Worm (Caenorhabditis elegans) whole organism, L3 larva: ENCODE measurements around the gene ZK1290.5.

Experiments used
- R02D3.7 ChIP-seq: fragments of 150-350 bp; optimal IDR thresholded peaks from 2 replicates; lab custom pipeline; 2014; ENCODE audit warnings: missing biosample characterization, missing genetic modification characterization
- ZK546.5 ChIP-seq: sonication (generic microtip); optimal IDR thresholded peaks from 2 replicates; lab custom pipeline; 2017; ENCODE audit warnings: missing biosample characterization, missing genetic modification characterization
- aly-2 ChIP-seq: fragments of 150-350 bp; optimal IDR thresholded peaks from 2 replicates; lab custom pipeline; 2014; ENCODE audit warnings: missing biosample characterization, missing genetic modification characterization
- ama-1 ChIP-seq: fragments of 150-350 bp; optimal IDR thresholded peaks from 2 replicates; lab custom pipeline; 2018
- ceh-16 ChIP-seq: sonication (generic microtip); optimal IDR thresholded peaks from 2 replicates; lab custom pipeline; 2017; ENCODE audit warnings: missing biosample characterization, missing genetic modification characterization
- ceh-82 ChIP-seq: fragments of 150-350 bp; optimal IDR thresholded peaks from 2 replicates; lab custom pipeline; 2014; ENCODE audit warnings: missing biosample characterization, missing genetic modification characterization
- daf-12 ChIP-seq: fragments of 150-350 bp; optimal IDR thresholded peaks from 2 replicates; lab custom pipeline; 2014; ENCODE audit warnings: missing biosample characterization, missing genetic modification reagents, missing genetic modification characterization
- egl-27 ChIP-seq: sonication (generic microtip); optimal IDR thresholded peaks from 4 replicates; lab custom pipeline; 2017; ENCODE audit warnings: missing biosample characterization, missing genetic modification reagents, missing genetic modification characterization
- egl-5 ChIP-seq: fragments of 150-350 bp; optimal IDR thresholded peaks from 2 replicates; lab custom pipeline; 2017; ENCODE audit warnings: missing biosample characterization, missing genetic modification reagents, missing genetic modification characterization, inconsistent platforms
- elt-1 ChIP-seq: fragments of 150-350 bp; optimal IDR thresholded peaks from 2 replicates; lab custom pipeline; 2014; ENCODE audit warnings: missing biosample characterization, missing genetic modification characterization
- elt-2 ChIP-seq: sonication (generic microtip); optimal IDR thresholded peaks from 2 replicates; lab custom pipeline; 2016; ENCODE audit warnings: missing genetic modification reagents, mild to moderate bottlenecking, missing genetic modification characterization, missing compliant biosample characterization
- elt-3 ChIP-seq, 3 experiments: fragments of 150-350 bp in 1 of 3; sonication (generic microtip) in 2 of 3; optimal IDR thresholded peaks; 2 replicates in 2 of 3; 4 replicates in 1 of 3; lab custom pipeline; 2014 to 2017; ENCODE audit warnings: missing biosample characterization in 3 of 3, missing genetic modification characterization in 3 of 3
- eor-1 ChIP-seq, 2 experiments: fragments of 150-350 bp; optimal IDR thresholded peaks; 2 replicates each; lab custom pipeline; 2014 to 2018; ENCODE audit warnings: missing biosample characterization in 2 of 2, missing genetic modification characterization in 2 of 2
- fkh-10 ChIP-seq: sonication (generic microtip); optimal IDR thresholded peaks from 2 replicates; lab custom pipeline; 2017; ENCODE audit warnings: missing biosample characterization, missing genetic modification reagents, missing genetic modification characterization
- fkh-2 ChIP-seq: fragments of 150-350 bp; optimal IDR thresholded peaks from 2 replicates; lab custom pipeline; 2014; ENCODE audit warnings: missing biosample characterization, missing genetic modification reagents, missing genetic modification characterization
- fos-1 ChIP-seq: fragments of 150-350 bp; optimal IDR thresholded peaks from 2 replicates; lab custom pipeline; 2014; ENCODE audit warnings: missing biosample characterization, missing genetic modification characterization
- hmg-11 ChIP-seq: sonication (generic microtip); optimal IDR thresholded peaks from 2 replicates; lab custom pipeline; 2016; ENCODE audit warnings: missing genetic modification characterization, missing compliant biosample characterization
- jun-1 ChIP-seq: fragments of 150-350 bp; optimal IDR thresholded peaks from 2 replicates; lab custom pipeline; 2014; ENCODE audit warnings: missing biosample characterization, missing genetic modification reagents, missing genetic modification characterization
- lin-15B ChIP-seq: fragments of 150-350 bp; optimal IDR thresholded peaks from 2 replicates; lab custom pipeline; 2014; ENCODE audit warnings: missing biosample characterization, missing genetic modification characterization
- lin-39 ChIP-seq: fragments of 150-350 bp; optimal IDR thresholded peaks from 2 replicates; lab custom pipeline; 2018; ENCODE audit warnings: missing biosample characterization, missing genetic modification reagents, missing genetic modification characterization
- lsy-12 ChIP-seq: sonication (generic microtip); optimal IDR thresholded peaks from 2 replicates; lab custom pipeline; 2016; ENCODE audit warnings: mild to moderate bottlenecking, missing genetic modification characterization, missing compliant biosample characterization
- mdl-1 ChIP-seq: fragments of 150-350 bp; optimal IDR thresholded peaks from 2 replicates; lab custom pipeline; 2014; ENCODE audit warnings: missing biosample characterization, missing genetic modification characterization
- mml-1 ChIP-seq: fragments of 150-350 bp; sonication (generic microtip); optimal IDR thresholded peaks from 3 replicates; lab custom pipeline; 2014; ENCODE audit warnings: missing biosample characterization, missing genetic modification characterization
- nfya-1 ChIP-seq: sonication (generic microtip); optimal IDR thresholded peaks from 2 replicates; lab custom pipeline; 2017; ENCODE audit warnings: missing genetic modification characterization, mild to moderate bottlenecking, missing compliant biosample characterization, antibody characterized with exemption, moderate library complexity; ENCODE audit not compliant: insufficient read depth
- nhr-11 ChIP-seq: fragments of 150-350 bp; optimal IDR thresholded peaks from 2 replicates; lab custom pipeline; 2014; ENCODE audit warnings: missing biosample characterization, missing genetic modification characterization
- nhr-12 ChIP-seq: fragments of 150-350 bp; optimal IDR thresholded peaks from 2 replicates; lab custom pipeline; 2014; ENCODE audit warnings: missing biosample characterization, missing genetic modification characterization
- nhr-23 ChIP-seq: fragments of 150-350 bp; optimal IDR thresholded peaks from 2 replicates; lab custom pipeline; 2014; ENCODE audit warnings: missing biosample characterization, missing genetic modification reagents, missing genetic modification characterization
- nhr-237 ChIP-seq: fragments of 150-350 bp; optimal IDR thresholded peaks from 2 replicates; lab custom pipeline; 2014; ENCODE audit warnings: missing biosample characterization, missing genetic modification characterization
- nhr-25 ChIP-seq: sonication (generic microtip); optimal IDR thresholded peaks from 2 replicates; lab custom pipeline; 2017; ENCODE audit warnings: missing biosample characterization, missing genetic modification characterization
- nhr-28 ChIP-seq: fragments of 150-350 bp; optimal IDR thresholded peaks from 2 replicates; lab custom pipeline; 2014; ENCODE audit warnings: missing biosample characterization, missing genetic modification characterization
- nhr-43 ChIP-seq: sonication (generic microtip); optimal IDR thresholded peaks from 2 replicates; lab custom pipeline; 2016; ENCODE audit warnings: mild to moderate bottlenecking, missing genetic modification characterization, missing compliant biosample characterization; ENCODE audit not compliant: poor library complexity, severe bottlenecking
- nhr-67 ChIP-seq: fragments of 150-350 bp; optimal IDR thresholded peaks from 2 replicates; lab custom pipeline; 2014; ENCODE audit warnings: missing biosample characterization, missing genetic modification characterization
- nhr-76 ChIP-seq: fragments of 150-350 bp; sonication (generic microtip); optimal IDR thresholded peaks from 5 replicates; lab custom pipeline; 2014; ENCODE audit warnings: missing biosample characterization, missing genetic modification characterization
- nhr-77 ChIP-seq: fragments of 150-350 bp; optimal IDR thresholded peaks from 2 replicates; lab custom pipeline; 2014; ENCODE audit warnings: missing biosample characterization, missing genetic modification characterization
- pha-4 ChIP-seq: fragments of 150-350 bp; optimal IDR thresholded peaks from 2 replicates; lab custom pipeline; 2014; ENCODE audit warnings: missing biosample characterization, missing genetic modification reagents, missing genetic modification characterization
- pqm-1 ChIP-seq: fragments of 150-350 bp; optimal IDR thresholded peaks from 2 replicates; lab custom pipeline; 2017; ENCODE audit warnings: missing biosample characterization, missing genetic modification characterization, inconsistent platforms
- sea-2 ChIP-seq: fragments of 150-350 bp; sonication (generic microtip); optimal IDR thresholded peaks from 4 replicates; lab custom pipeline; 2014; ENCODE audit warnings: missing biosample characterization, missing genetic modification reagents, missing genetic modification characterization
- skn-1 ChIP-seq: fragments of 150-350 bp; optimal IDR thresholded peaks from 2 replicates; lab custom pipeline; 2014; ENCODE audit warnings: missing biosample characterization, missing genetic modification characterization
- snpc-4 ChIP-seq: fragments of 150-350 bp; optimal IDR thresholded peaks from 2 replicates; lab custom pipeline; 2014; ENCODE audit warnings: missing biosample characterization, missing genetic modification characterization
- tbx-2 ChIP-seq: sonication (generic microtip); optimal IDR thresholded peaks from 2 replicates; lab custom pipeline; 2016; ENCODE audit warnings: mild to moderate bottlenecking, missing genetic modification characterization, missing compliant biosample characterization
- unc-62 ChIP-seq: fragments of 150-350 bp; sonication (generic microtip); optimal IDR thresholded peaks from 4 replicates; lab custom pipeline; 2014; ENCODE audit warnings: missing biosample characterization, missing genetic modification reagents, missing genetic modification characterization
- zag-1 ChIP-seq: fragments of 150-350 bp; optimal IDR thresholded peaks from 2 replicates; lab custom pipeline; 2014; ENCODE audit warnings: missing biosample characterization, missing genetic modification characterization
- ztf-11 ChIP-seq: fragments of 150-350 bp; optimal IDR thresholded peaks from 2 replicates; lab custom pipeline; 2014; ENCODE audit warnings: missing biosample characterization, missing genetic modification characterization
- ztf-4 ChIP-seq: fragments of 150-350 bp; optimal IDR thresholded peaks from 2 replicates; lab custom pipeline; 2014; ENCODE audit warnings: missing biosample characterization, missing genetic modification characterization

Gene ZK1290.5

ce11 chrII:7543808-7544207, 14.4 kb downstream of the ZK1290.5 start, which contains the start of gene rol-8:
Gene rol-8 (plus strand): TSS chrII:7544108.
- TF ChIP-seq fos-1 (tag; lab: Kevin White, UChicago): no peak
- TF ChIP-seq skn-1 (tag; lab: Kevin White, UChicago): no peak
- TF ChIP-seq nhr-76 (tag; lab: Kevin White, UChicago): no peak
- no peak for TF ChIP-seq elt-1 (tag; lab: Kevin White, UChicago)
- no peak for TF ChIP-seq ama-1 (lab: Kevin White, UChicago)
- no peak for TF ChIP-seq aly-2 (tag; lab: Kevin White, UChicago)
- TF ChIP-seq lin-15B (tag; lab: Kevin White, UChicago): no peak
- no peak for TF ChIP-seq snpc-4 (tag; lab: Kevin White, UChicago)
- TF ChIP-seq nhr-237 (tag; lab: Kevin White, UChicago): no peak
- no peak for TF ChIP-seq nfya-1 (tag; lab: Kevin White, UChicago)
- TF ChIP-seq fkh-2 (tag; lab: Kevin White, UChicago): no peak
- no peak for TF ChIP-seq ceh-16 (tag; lab: Kevin White, UChicago)
- no peak for TF ChIP-seq nhr-43 (tag; lab: Kevin White, UChicago)
- TF ChIP-seq nhr-28 (tag; lab: Kevin White, UChicago): no peak
- no peak for TF ChIP-seq nhr-77 (tag; lab: Kevin White, UChicago)
- no peak for TF ChIP-seq nhr-23
- no peak for TF ChIP-seq ztf-11 (tag; lab: Kevin White, UChicago)
- no peak for TF ChIP-seq pha-4 (tag; lab: Kevin White, UChicago)
- no peak for TF ChIP-seq lsy-12

ce11 chrII:7544782-7545181, 15.3 kb downstream of the ZK1290.5 start:
- peak; percentile 51 for TF ChIP-seq nhr-43 (tag; lab: Kevin White, UChicago)
- TF ChIP-seq nhr-28 (tag; lab: Kevin White, UChicago): no peak
- no peak for TF ChIP-seq nfya-1 (tag; lab: Kevin White, UChicago)
- TF ChIP-seq tbx-2 (tag; lab: Kevin White, UChicago): no peak
- TF ChIP-seq snpc-4 (tag; lab: Kevin White, UChicago): no peak
- no peak for TF ChIP-seq egl-27
- TF ChIP-seq egl-5 (tag; lab: Kevin White, UChicago): no peak
- TF ChIP-seq nhr-25 (tag; lab: Kevin White, UChicago): no peak
- TF ChIP-seq pha-4 (tag; lab: Kevin White, UChicago): no peak
- TF ChIP-seq ceh-82 (tag; lab: Kevin White, UChicago): no peak
- TF ChIP-seq mdl-1 (tag; lab: Kevin White, UChicago): no peak
- TF ChIP-seq nhr-12 (tag; lab: Kevin White, UChicago): no peak
- TF ChIP-seq fos-1 (tag; lab: Kevin White, UChicago): no peak
- TF ChIP-seq ama-1 (lab: Kevin White, UChicago): peak; percentile 32
- TF ChIP-seq, all 47 proteins: peak for 2

ce11 chrII:7545364-7545763, 15.9 kb downstream of the ZK1290.5 start:
- TF ChIP-seq fos-1 (tag; lab: Kevin White, UChicago) (no peak), elt-1 (tag; lab: Kevin White, UChicago) (no peak), skn-1 (tag; lab: Kevin White, UChicago) (no peak), elt-2 (tag; lab: Kevin White, UChicago) (no peak), eor-1 (tag; optimal IDR thresholded peaks at IDR 0.05; lab: Kevin White, UChicago) (no peak), elt-3 (tag; optimal IDR thresholded peaks at IDR 0.05; lab: Kevin White, UChicago) (peak; percentile 29 to 77 (median 72)), fkh-10 (GFP tag; lab: Kevin White, UChicago) (no peak), zag-1 (no peak), nhr-11 (tag; lab: Kevin White, UChicago) (no peak), sea-2 (no peak), jun-1 (tag; lab: Kevin White, UChicago) (no peak), nhr-76 (tag; lab: Kevin White, UChicago) (no peak), egl-27 (no peak), pqm-1 (no peak), egl-5 (tag; lab: Kevin White, UChicago) (no peak), nhr-67 (tag; lab: Kevin White, UChicago) (no peak), R02D3.7 (tag; lab: Kevin White, UChicago) (peak; percentile 36), ZK546.5 (tag; lab: Kevin White, UChicago) (no peak), daf-12 (tag; lab: Kevin White, UChicago) (no peak), nhr-25 (tag; lab: Kevin White, UChicago) (peak; percentile 9), snpc-4 (tag; lab: Kevin White, UChicago) (no peak), lin-15B (tag; lab: Kevin White, UChicago) (no peak), nhr-12 (tag; lab: Kevin White, UChicago) (no peak), nfya-1 (tag; lab: Kevin White, UChicago) (peak; percentile 24), nhr-43 (tag; lab: Kevin White, UChicago) (peak; percentile 33), mml-1 (tag; lab: Kevin White, UChicago) (no peak), lin-39 (tag; lab: Kevin White, UChicago) (no peak), nhr-28 (tag; lab: Kevin White, UChicago) (no peak), nhr-23 (peak; percentile 69), tbx-2 (tag; lab: Kevin White, UChicago) (no peak), ztf-11 (tag; lab: Kevin White, UChicago) (no peak), ztf-4 (tag; lab: Kevin White, UChicago) (no peak), nhr-77 (tag; lab: Kevin White, UChicago) (no peak), lsy-12 (no peak), nhr-237 (tag; lab: Kevin White, UChicago) (no peak), unc-62 (GFP tag; lab: Kevin White, UChicago) (no peak), fkh-2 (tag; lab: Kevin White, UChicago) (no peak), hmg-11 (tag; lab: Kevin White, UChicago) (no peak), mdl-1 (tag; lab: Kevin White, UChicago) (no peak), ceh-16 (tag; lab: Kevin White, UChicago) (no peak), pha-4 (tag; lab: Kevin White, UChicago) (no peak)
